Worm (Caenorhabditis elegans): ENCODE results near the gene AH10.2.
"Not testable (repeated sequence)": the region's sequence is repeated elsewhere in the genome, so short reads cannot be mapped to it uniquely, and the experiment has no call there.

Gene AH10.2

DNA sequence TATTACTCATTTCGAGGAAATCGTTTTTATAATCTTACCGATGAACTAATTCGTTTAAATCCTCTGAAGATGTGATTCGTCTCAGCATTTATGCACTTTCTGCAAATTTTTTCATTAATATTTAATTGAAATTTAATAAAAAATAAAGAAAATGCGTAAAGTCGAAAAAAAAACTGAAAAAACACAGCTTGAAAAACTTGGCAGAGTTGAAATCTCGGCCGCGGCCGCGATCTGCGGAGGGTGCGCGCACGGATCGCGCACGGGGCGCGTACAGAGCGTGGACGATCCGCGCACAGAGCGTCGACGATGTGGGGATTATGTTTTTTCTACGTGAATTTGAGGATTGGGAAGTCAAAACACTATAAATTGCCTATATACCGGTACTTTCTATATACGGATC is 18.8 kb upstream of the AH10.2 start, which contains the start of gene AH10.4:
Gene AH10.4, minus strand, starts transcription at position 101 of the 400 bp plus-strand sequence.
- TF ChIP-seq lin-32 (GFP tag; optimal IDR thresholded peaks at IDR 0.05); M03D4.4 (tag; optimal IDR thresholded peaks at IDR 0.05); mls-2 (tag; optimal IDR thresholded peaks at IDR 0.05): not testable (repeated sequence)

DNA sequence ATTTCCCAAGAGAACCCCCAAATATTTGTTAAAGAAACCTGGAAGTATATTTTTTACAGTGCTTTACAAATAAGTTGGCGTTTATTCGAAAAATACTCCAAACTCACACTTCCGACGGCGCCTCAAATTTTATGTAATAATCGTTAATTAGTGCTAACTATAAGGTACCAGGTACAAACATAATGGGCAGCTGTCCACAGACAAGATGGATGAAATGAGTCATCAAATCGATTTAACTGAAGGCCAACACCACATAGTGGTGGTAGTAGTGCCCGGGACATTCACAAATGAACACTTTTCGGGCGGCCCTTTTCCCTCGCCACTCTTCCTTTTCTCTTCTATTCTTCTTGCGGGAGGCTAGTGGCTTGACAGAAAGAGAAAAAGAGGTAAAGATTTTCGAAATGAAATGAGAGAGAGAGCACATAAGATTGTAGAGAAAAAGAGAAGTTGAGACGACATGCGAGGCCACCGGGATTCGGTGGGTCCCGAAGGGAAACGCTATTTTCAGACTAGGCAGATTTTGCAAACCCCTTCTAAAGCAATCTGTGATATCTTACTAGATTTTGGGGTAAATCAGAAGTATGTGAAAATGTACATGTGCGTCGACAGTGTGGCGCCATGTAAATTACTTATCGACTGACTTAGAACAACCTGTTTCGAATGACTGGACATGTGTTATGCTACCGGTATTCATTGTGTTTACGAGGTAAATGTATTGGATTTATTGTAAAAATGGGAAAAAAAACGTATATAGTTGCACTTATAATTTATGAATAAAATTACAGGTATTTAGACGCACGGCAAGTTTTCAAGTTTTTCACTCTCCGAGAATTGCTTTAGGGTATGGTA is 17.1 kb upstream of the AH10.2 start:
- peak; percentile 72 for TF ChIP-seq ces-1 (GFP tag; optimal IDR thresholded peaks at IDR 0.05)
- TF ChIP-seq ceh-43 (GFP tag; optimal IDR thresholded peaks at IDR 0.05) = peak; percentile 46
- TF ChIP-seq unc-120 (tag; optimal IDR thresholded peaks at IDR 0.05; ENCODE audit: poor library complexity, severe bottlenecking) = peak; percentile 55
- TF ChIP-seq ham-2 (GFP tag; optimal IDR thresholded peaks at IDR 0.05) = peak; percentile 6
- no peak for TF ChIP-seq sem-2 (GFP tag; optimal IDR thresholded peaks at IDR 0.05)
- TF ChIP-seq nhr-28 (tag; optimal IDR thresholded peaks at IDR 0.05) = no peak
- no peak for TF ChIP-seq pha-4 (tag; optimal IDR thresholded peaks at IDR 0.05)
- TF ChIP-seq mls-2 (tag; optimal IDR thresholded peaks at IDR 0.05) = peak; percentile 16
- TF ChIP-seq hlh-1 (tag; optimal IDR thresholded peaks at IDR 0.05) = peak; percentile 28

DNA sequence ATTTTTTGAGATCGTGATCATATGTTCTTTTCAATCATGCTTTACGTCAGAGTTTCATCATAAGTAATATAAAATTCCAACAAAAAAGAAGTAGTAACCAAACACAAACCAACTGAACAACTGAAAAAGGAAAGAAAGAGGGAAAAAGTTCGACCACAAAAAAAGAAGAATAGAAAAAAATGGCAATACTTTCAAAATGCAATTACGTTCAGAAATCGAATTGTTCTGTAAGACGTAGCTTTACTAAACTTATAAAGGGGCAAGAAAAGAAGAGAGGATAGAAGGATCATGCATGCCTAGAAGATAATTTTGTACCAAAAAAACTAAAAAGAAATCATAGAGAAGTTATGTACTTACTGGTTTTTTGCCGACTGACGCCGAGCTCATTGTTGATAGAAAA is 15.8 kb upstream of the AH10.2 start:
- peak; percentile 83 for TF ChIP-seq ces-1 (GFP tag; optimal IDR thresholded peaks at IDR 0.05)
- no peak for TF ChIP-seq nhr-76 (tag; optimal IDR thresholded peaks at IDR 0.05)

DNA sequence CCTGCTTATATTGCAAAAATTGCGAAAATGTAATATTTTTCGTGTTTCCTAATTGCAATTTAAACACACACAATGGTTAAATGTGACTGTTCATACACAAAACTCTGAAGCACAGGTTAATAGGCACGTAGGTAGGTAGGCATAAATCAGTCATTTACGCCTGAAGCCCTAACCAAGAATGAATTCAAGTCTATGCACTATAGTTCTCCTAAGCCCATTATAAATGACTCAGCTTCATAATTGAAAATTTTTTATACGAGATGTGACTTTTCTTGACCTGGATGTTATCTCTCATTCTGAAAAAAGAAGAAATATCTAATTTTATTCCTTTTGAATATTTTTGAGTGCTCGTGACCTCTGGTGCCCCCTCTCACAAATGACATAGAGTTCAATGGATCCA is 14.7 kb upstream of the AH10.2 start:
- TF ChIP-seq cnd-1 (tag; optimal IDR thresholded peaks at IDR 0.05) (no peak), pha-4 (tag; optimal IDR thresholded peaks at IDR 0.05) (no peak), mep-1 (tag; optimal IDR thresholded peaks at IDR 0.05) (no peak), zip-8 (tag; optimal IDR thresholded peaks at IDR 0.05) (no peak)

- TF ChIP-seq nhr-2 (tag; optimal IDR thresholded peaks at IDR 0.05) = no peak
- peak; percentile 57 for TF ChIP-seq ces-1 (GFP tag; optimal IDR thresholded peaks at IDR 0.05)
Measured at ce11 chrV:14143634-14144033, 12.9 kb upstream of the AH10.2 start.

ce11 chrV:14145267-14145666 is 11.3 kb upstream of the AH10.2 start, which contains the start of gene par-1:
par-1 (minus strand) TSS chrV:14145367.
- TF ChIP-seq lin-32 (GFP tag; optimal IDR thresholded peaks at IDR 0.05) (no peak), zip-8 (tag; optimal IDR thresholded peaks at IDR 0.05) (no peak), elt-3 (tag; optimal IDR thresholded peaks at IDR 0.05) (no peak), nhr-76 (tag; optimal IDR thresholded peaks at IDR 0.05) (no peak), mab-5 (tag; optimal IDR thresholded peaks at IDR 0.05) (no peak), mep-1 (tag; optimal IDR thresholded peaks at IDR 0.05) (no peak), sem-2 (GFP tag; optimal IDR thresholded peaks at IDR 0.05) (no peak), bed-3 (GFP tag; optimal IDR thresholded peaks at IDR 0.05) (no peak)

ce11 chrV:14146199-14146598 is 10.4 kb upstream of the AH10.2 start, which contains the start of gene acs-10:
acs-10 (plus strand) TSS chrV:14146499.
- no peak for TF ChIP-seq flh-1 (GFP tag; optimal IDR thresholded peaks at IDR 0.05)
- TF ChIP-seq hlh-1 (tag; optimal IDR thresholded peaks at IDR 0.05) = no peak
- no peak for TF ChIP-seq drap-1 (GFP tag; optimal IDR thresholded peaks at IDR 0.05)
- no peak for TF ChIP-seq M03D4.4 (tag; optimal IDR thresholded peaks at IDR 0.05)
- TF ChIP-seq mls-2 (tag; optimal IDR thresholded peaks at IDR 0.05) = no peak
- no peak for TF ChIP-seq nhr-76 (tag; optimal IDR thresholded peaks at IDR 0.05)
- TF ChIP-seq nhr-28 (tag; optimal IDR thresholded peaks at IDR 0.05) = no peak
- no peak for TF ChIP-seq unc-62 (GFP tag; optimal IDR thresholded peaks at IDR 0.05)
- TF ChIP-seq elt-1 (tag; optimal IDR thresholded peaks at IDR 0.05; ENCODE audit: borderline replicate concordance, insufficient read depth) = no peak
- no peak for TF ChIP-seq blmp-1 (tag; optimal IDR thresholded peaks at IDR 0.05)
- TF ChIP-seq ces-1 (GFP tag; optimal IDR thresholded peaks at IDR 0.05) = no peak
- TF ChIP-seq mab-5 (tag; optimal IDR thresholded peaks at IDR 0.05) = no peak
- TF ChIP-seq unc-39 (tag; optimal IDR thresholded peaks at IDR 0.05) = no peak
- no peak for TF ChIP-seq tbx-8 (GFP tag; optimal IDR thresholded peaks at IDR 0.05)
- no peak for TF ChIP-seq ztf-11 (tag; optimal IDR thresholded peaks at IDR 0.05)
- TF ChIP-seq nhr-12 (tag; optimal IDR thresholded peaks at IDR 0.05) = no peak

Data from whole organism, mixed stage, embryonic.